Fruit fly (Drosophila melanogaster) whole organism, wandering third instar larva: Measurements from ENCODE around the gene CG11504.

Source experiments
- Abd-B ChIP-seq: fragments of >200 bp; optimal IDR thresholded peaks from 2 replicates; lab custom pipeline; 2017; ENCODE audit warnings: missing biosample characterization, missing genetic modification characterization
- CG32264 ChIP-seq: fragments of 200-800 bp; sonication (Bioruptor generic); optimal IDR thresholded peaks from 2 replicates; lab custom pipeline; 2016; ENCODE audit warnings: missing biosample characterization, missing genetic modification characterization
- CG9705 ChIP-seq: fragments of 200-800 bp; sonication (Bioruptor generic); optimal IDR thresholded peaks from 2 replicates; lab custom pipeline; 2018; ENCODE audit warnings: missing biosample characterization, mild to moderate bottlenecking, missing genetic modification characterization
- CrebA ChIP-seq: fragments of 200-800 bp; sonication (Bioruptor generic); optimal IDR thresholded peaks from 2 replicates; lab custom pipeline; 2016; ENCODE audit warnings: missing biosample characterization, mild to moderate bottlenecking, missing genetic modification characterization, borderline replicate concordance
- Dfd ChIP-seq: fragments of >200 bp; optimal IDR thresholded peaks from 2 replicates; lab custom pipeline; 2017; ENCODE audit warnings: missing biosample characterization, missing genetic modification characterization
- Dif ChIP-seq: fragments of 200-275, 200-300 bp; sonication (Bioruptor generic); optimal IDR thresholded peaks from 2 replicates; lab custom pipeline; 2018; ENCODE audit warnings: missing biosample characterization, missing genetic modification characterization; ENCODE audit not compliant: partially characterized antibody
- GATAd ChIP-seq: sonication (Bioruptor generic); optimal IDR thresholded peaks from 2 replicates; lab custom pipeline; 2016; ENCODE audit warnings: missing biosample characterization, missing genetic modification characterization
- HLH106 ChIP-seq: fragments of 200-800 bp; optimal IDR thresholded peaks from 3 replicates; lab custom pipeline; 2019; ENCODE audit warnings: missing biosample characterization, mild to moderate bottlenecking, missing genetic modification characterization, moderate library complexity
- Hnf4 ChIP-seq: fragments of 200-800 bp; sonication (Bioruptor generic); optimal IDR thresholded peaks from 2 replicates; lab custom pipeline; 2016; ENCODE audit warnings: missing biosample characterization, mild to moderate bottlenecking, missing genetic modification characterization
- Hr78 ChIP-seq: fragments of >200 bp; optimal IDR thresholded peaks from 2 replicates; lab custom pipeline; 2017; ENCODE audit warnings: missing biosample characterization, missing genetic modification characterization
- Hr83 ChIP-seq: fragments of 200-300 bp; sonication (Bioruptor generic); optimal IDR thresholded peaks from 2 replicates; lab custom pipeline; 2016; ENCODE audit warnings: missing biosample characterization, mild to moderate bottlenecking, missing genetic modification characterization, moderate library complexity; ENCODE audit not compliant: poor library complexity, severe bottlenecking
- Jra ChIP-seq: sonication (Bioruptor generic); optimal IDR thresholded peaks from 2 replicates; lab custom pipeline; 2016; ENCODE audit warnings: missing biosample characterization, missing genetic modification characterization
- Mio ChIP-seq: sonication (Bioruptor generic); optimal IDR thresholded peaks from 2 replicates; lab custom pipeline; 2016; ENCODE audit warnings: missing biosample characterization, missing genetic modification characterization
- Myc ChIP-seq: fragments of >200 bp; optimal IDR thresholded peaks from 2 replicates; lab custom pipeline; 2017
- N ChIP-seq: fragments of >200 bp; optimal IDR thresholded peaks from 2 replicates; lab custom pipeline; 2018; ENCODE audit warnings: missing biosample characterization, missing external identifiers, missing genetic modification characterization
- OdsH ChIP-seq: fragments of 200-800 bp; sonication (Bioruptor generic); optimal IDR thresholded peaks from 2 replicates; lab custom pipeline; 2016; ENCODE audit warnings: missing biosample characterization, mild to moderate bottlenecking, missing genetic modification characterization
- Rel ChIP-seq, 2 experiments: fragments of 200-800 bp; sonication (Bioruptor generic) in 1 of 2; optimal IDR thresholded peaks; 2 replicates in 1 of 2; 3 replicates in 1 of 2; lab custom pipeline; 2016 to 2019; ENCODE audit warnings: mild to moderate bottlenecking in 2 of 2, missing biosample characterization in 2 of 2, missing genetic modification characterization in 2 of 2, moderate library complexity in 1 of 2
- Sp1 ChIP-seq: fragments of 200-800 bp; sonication (Bioruptor generic); optimal IDR thresholded peaks from 3 replicates; lab custom pipeline; 2019; ENCODE audit warnings: missing biosample characterization, mild to moderate bottlenecking, missing genetic modification characterization, moderate library complexity
- Vsx2 ChIP-seq: fragments of 200-300, 225-300 bp; sonication (Bioruptor generic); optimal IDR thresholded peaks from 2 replicates; lab custom pipeline; 2018; ENCODE audit warnings: missing biosample characterization, missing genetic modification characterization; ENCODE audit not compliant: partially characterized antibody
- br ChIP-seq: fragments of 200-800 bp; sonication (Bioruptor generic); optimal IDR thresholded peaks from 2 replicates; lab custom pipeline; 2016; ENCODE audit warnings: missing biosample characterization, missing genetic modification characterization
- brk ChIP-seq: fragments of 200-800 bp; sonication (Bioruptor generic); optimal IDR thresholded peaks from 2 replicates; lab custom pipeline; 2016; ENCODE audit warnings: missing biosample characterization, mild to moderate bottlenecking, missing genetic modification characterization
- dl ChIP-seq, 2 experiments: fragments of 175-275, 200-275 bp in 1 of 2; fragments of 200-275 bp in 1 of 2; sonication (Bioruptor generic); optimal IDR thresholded peaks; lab custom pipeline; 2018; ENCODE audit warnings: mild to moderate bottlenecking in 2 of 2, missing biosample characterization in 2 of 2, missing genetic modification characterization in 2 of 2, moderate library complexity in 2 of 2; ENCODE audit not compliant: partially characterized antibody in 2 of 2, insufficient read depth in 1 of 2
- dmrt93B ChIP-seq: fragments of 200-800 bp; sonication (Bioruptor generic); optimal IDR thresholded peaks from 2 replicates; lab custom pipeline; 2018; ENCODE audit warnings: missing biosample characterization, mild to moderate bottlenecking, missing genetic modification characterization
- dsf ChIP-seq: sonication (Bioruptor generic); optimal IDR thresholded peaks from 2 replicates; lab custom pipeline; 2016; ENCODE audit warnings: missing biosample characterization, missing genetic modification characterization, borderline replicate concordance
- ey ChIP-seq: fragments of 200-800 bp; sonication (Bioruptor generic); optimal IDR thresholded peaks from 2 replicates; lab custom pipeline; 2016; ENCODE audit warnings: missing biosample characterization, missing genetic modification characterization
- foxo ChIP-seq, 2 experiments: fragments of 200-800 bp; sonication (Bioruptor generic); optimal IDR thresholded peaks; 2 replicates in 1 of 2; 3 replicates in 1 of 2; lab custom pipeline; 2016 to 2017; ENCODE audit warnings: missing biosample characterization in 2 of 2, missing genetic modification characterization in 2 of 2
- fru ChIP-seq: fragments of 200-800 bp; sonication (Bioruptor generic); optimal IDR thresholded peaks from 3 replicates; lab custom pipeline; 2016; ENCODE audit warnings: missing biosample characterization, mild to moderate bottlenecking, missing genetic modification characterization
- h ChIP-seq: fragments of 200-800 bp; sonication (Bioruptor generic); optimal IDR thresholded peaks from 3 replicates; lab custom pipeline; 2016; ENCODE audit warnings: missing biosample characterization, mild to moderate bottlenecking, missing genetic modification characterization
- jim ChIP-seq: fragments of 175-275, 200-325 bp; sonication (Bioruptor generic); optimal IDR thresholded peaks from 2 replicates; lab custom pipeline; 2016; ENCODE audit warnings: missing biosample characterization, mild to moderate bottlenecking, missing genetic modification characterization
- lola ChIP-seq: fragments of >200 bp; optimal IDR thresholded peaks from 2 replicates; lab custom pipeline; 2017; ENCODE audit warnings: missing biosample characterization, missing genetic modification characterization
- pan ChIP-seq: fragments of >200 bp; optimal IDR thresholded peaks from 2 replicates; lab custom pipeline; 2017
- psq ChIP-seq: fragments of 200-800 bp; sonication (Bioruptor generic); optimal IDR thresholded peaks from 3 replicates; lab custom pipeline; 2017; ENCODE audit warnings: missing biosample characterization, mild to moderate bottlenecking, missing genetic modification characterization, moderate library complexity
- rgr ChIP-seq: fragments of 200-800 bp; sonication (Bioruptor generic); optimal IDR thresholded peaks from 3 replicates; lab custom pipeline; 2016; ENCODE audit warnings: missing biosample characterization, mild to moderate bottlenecking, missing genetic modification characterization
- sage ChIP-seq: fragments of 200-800 bp; sonication (Bioruptor generic); optimal IDR thresholded peaks from 2 replicates; lab custom pipeline; 2016; ENCODE audit warnings: missing biosample characterization, mild to moderate bottlenecking, missing genetic modification characterization
- sv ChIP-seq: fragments of 200-800 bp; sonication (Bioruptor generic); optimal IDR thresholded peaks from 3 replicates; lab custom pipeline; 2016; ENCODE audit warnings: missing biosample characterization, missing genetic modification characterization
- tai ChIP-seq: sonication (Bioruptor generic); optimal IDR thresholded peaks from 2 replicates; lab custom pipeline; 2016; ENCODE audit warnings: missing biosample characterization, missing genetic modification characterization
- usp ChIP-seq: fragments of >200 bp; optimal IDR thresholded peaks from 2 replicates; lab custom pipeline; 2017; ENCODE audit warnings: missing biosample characterization, missing genetic modification characterization
- woc ChIP-seq: sonication (Bioruptor generic); optimal IDR thresholded peaks from 2 replicates; lab custom pipeline; 2016; ENCODE audit warnings: missing biosample characterization, mild to moderate bottlenecking, missing genetic modification characterization

Gene CG11504

DNA sequence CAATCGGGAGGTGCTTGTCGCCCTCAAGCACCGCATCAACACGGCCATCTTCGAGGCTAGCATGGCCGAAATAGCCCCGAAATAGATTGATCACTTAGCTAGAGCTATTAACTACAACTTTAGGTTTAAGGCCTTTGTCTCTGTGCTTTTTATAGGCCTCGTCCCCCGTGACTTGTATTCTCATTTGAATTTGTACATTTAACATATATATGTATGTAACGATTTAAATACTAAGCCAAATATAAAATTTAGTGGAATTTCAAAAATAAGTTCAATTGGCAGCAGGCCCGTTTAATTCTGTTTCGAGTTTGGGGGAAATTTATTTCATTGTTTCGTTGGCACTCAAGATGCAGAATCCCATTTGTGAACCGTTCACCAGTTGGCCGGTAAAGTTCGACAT, 1.8 kb downstream of the CG11504 start, which contains the start of gene CG34298:
Gene CG34298, plus strand, starts transcription at position 301 of the 400 bp plus-strand sequence.
- no peak for TF ChIP-seq Rel (GFP tag; optimal IDR thresholded peaks at IDR 0.05; lab: Kevin White, UChicago)
- TF ChIP-seq Rel (tag; optimal IDR thresholded peaks at IDR 0.05; lab: Kevin White, UChicago), result no peak
- no peak for TF ChIP-seq Abd-B (GFP tag; lab: Kevin White, UChicago)

- TF ChIP-seq brk, result no peak
- no peak for TF ChIP-seq foxo (GFP tag; optimal IDR thresholded peaks at IDR 0.05; lab: Kevin White, UChicago)
- TF ChIP-seq dl (GFP tag; optimal IDR thresholded peaks at IDR 0.05; lab: Kevin White, UChicago; ENCODE audit: insufficient read depth in 1 of 2, partially characterized antibody in 2 of 2), result no peak
- TF ChIP-seq CG9705, result no peak
- TF ChIP-seq, all 38 proteins: peak for 0
Observed at dm6 chr3R:30000286-30000685, 2.6 kb downstream of the CG11504 start, which contains the start of gene Tace. Tace (plus strand) TSS chr3R:30000530.

dm6 chr3R:30004648-30005047, 6.9 kb downstream of the CG11504 start, which contains the start of the genes Nlp and Nph:
Nlp (plus strand) TSS chr3R:30004785.
Nph (minus strand) TSS chr3R:30004861.
- TF ChIP-seq h (peak; percentile 54), CG9705 (no peak), Hr83 (no peak), brk (no peak), psq (GFP tag; lab: Kevin White, UChicago) (peak; percentile 25), Sp1 (GFP tag; lab: Kevin White, UChicago) (peak; percentile 37), Hnf4 (no peak), dsf (GFP tag; lab: Kevin White, UChicago) (no peak), CrebA (GFP tag; lab: Kevin White, UChicago) (no peak), Abd-B (GFP tag; lab: Kevin White, UChicago) (no peak), rgr (GFP tag; lab: Kevin White, UChicago) (peak; percentile 50), fru (GFP tag; lab: Kevin White, UChicago) (no peak), ey (GFP tag; lab: Kevin White, UChicago) (no peak), Dif (GFP tag; lab: Kevin White, UChicago) (no peak), Mio (GFP tag; lab: Kevin White, UChicago) (no peak), pan (lab: Kevin White, UChicago) (no peak), dmrt93B (GFP tag; lab: Kevin White, UChicago) (no peak), Myc (lab: Kevin White, UChicago) (peak; percentile 76), foxo (GFP tag; optimal IDR thresholded peaks at IDR 0.05; lab: Kevin White, UChicago) (peak in 1 of 2 experiments; percentile 18), woc (GFP tag; lab: Kevin White, UChicago) (no peak), jim (no peak), Jra (GFP tag; lab: Kevin White, UChicago) (no peak), sage (GFP tag; lab: Kevin White, UChicago) (no peak), Dfd (GFP tag; lab: Kevin White, UChicago) (no peak), tai (GFP tag; lab: Kevin White, UChicago) (no peak), sv (GFP tag; lab: Kevin White, UChicago) (no peak), HLH106 (tag; lab: Kevin White, UChicago) (peak; percentile 29), CG32264 (no peak), Hr78 (GFP tag; lab: Kevin White, UChicago) (no peak), dl (GFP tag; optimal IDR thresholded peaks at IDR 0.05; lab: Kevin White, UChicago; ENCODE audit: insufficient read depth in 1 of 2, partially characterized antibody in 2 of 2) (no peak), br (peak; percentile 39), lola (GFP tag; lab: Kevin White, UChicago) (no peak), usp (GFP tag; lab: Kevin White, UChicago) (no peak), Rel (GFP tag; optimal IDR thresholded peaks at IDR 0.05; lab: Kevin White, UChicago) (no peak), Rel (tag; optimal IDR thresholded peaks at IDR 0.05; lab: Kevin White, UChicago) (peak; percentile 36), N (GFP tag; lab: Kevin White, UChicago) (no peak), GATAd (GFP tag; lab: Kevin White, UChicago) (no peak), OdsH (peak; percentile 0), Vsx2 (GFP tag; lab: Kevin White, UChicago) (no peak)
